Fruit fly (Drosophila melanogaster): ENCODE data around the gene Pkc98E.

Gene Pkc98E

DNA sequence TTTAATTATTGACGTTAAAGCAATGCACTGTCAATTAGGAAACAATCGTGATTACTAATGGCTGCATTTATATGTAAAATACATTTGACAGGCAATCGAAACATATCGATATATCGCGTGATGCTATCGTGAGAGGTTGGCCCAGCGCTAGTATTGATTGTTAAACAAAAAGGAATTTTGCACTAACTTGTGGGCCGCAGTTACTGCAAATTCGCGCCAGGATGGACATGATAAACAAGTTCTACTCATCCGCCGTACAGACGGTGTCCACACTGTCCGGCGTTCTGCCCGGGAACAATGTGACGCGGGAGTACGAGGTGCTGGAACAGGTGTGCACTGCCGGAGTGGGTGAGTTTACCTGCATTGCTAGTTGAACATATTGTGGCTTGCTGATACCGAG, 11.8 kb upstream of the Pkc98E start, which contains the start of the genes eIF4E6 and CG1951:
Gene eIF4E6, minus strand, starts transcription at position 53 of the 400 bp plus-strand sequence.
Gene CG1951, plus strand, starts transcription at position 115 of the 400 bp plus-strand sequence.
- TF ChIP-seq dm (GFP tag; optimal IDR thresholded peaks at IDR 0.05) (peak; percentile 23), dati (GFP tag; IDR thresholded peaks at IDR 0.05) (no peak), CG11093 (GFP tag; IDR thresholded peaks at IDR 0.05) (no peak), CG42726 (GFP tag; IDR thresholded peaks at IDR 0.05; ENCODE audit: partially characterized antibody) (peak; percentile 96), Dp (GFP tag; optimal IDR thresholded peaks at IDR 0.05) (peak; percentile 37), onecut (GFP tag; IDR thresholded peaks at IDR 0.05) (peak; percentile 99), CG8924 (tag; optimal IDR thresholded peaks at IDR 0.05) (peak; percentile 58), mld (GFP tag; IDR thresholded peaks at IDR 0.05; ENCODE audit: partially characterized antibody) (peak; percentile 93), CG2116 (GFP tag; optimal IDR thresholded peaks at IDR 0.05) (peak; percentile 76), gfzf (GFP tag; optimal IDR thresholded peaks at IDR 0.05) (peak; percentile 21), sna (GFP tag; IDR thresholded peaks at IDR 0.05; ENCODE audit: partially characterized antibody) (peak; percentile 96), HmgZ (tag; optimal IDR thresholded peaks at IDR 0.05) (peak; percentile 27), D (optimal IDR thresholded peaks at IDR 0.05) (peak; percentile 32), D (GFP tag; optimal IDR thresholded peaks at IDR 0.05) (no peak), exex (tag; optimal IDR thresholded peaks at IDR 0.05) (peak; percentile 15), Doc3 (GFP tag; IDR thresholded peaks at IDR 0.05; ENCODE audit: partially characterized antibody) (peak; percentile 95), nmo (GFP tag; optimal IDR thresholded peaks at IDR 0.05) (peak; percentile 9), CG34422 (GFP tag; IDR thresholded peaks at IDR 0.05) (0 out of 3 replicates have a peak, but pooled peaks have one; percentile 12), amos (GFP tag; IDR thresholded peaks at IDR 0.05; ENCODE audit: partially characterized antibody) (peak; percentile 97), CG6791 (GFP tag; IDR thresholded peaks at IDR 0.05; ENCODE audit: partially characterized antibody) (peak; percentile 96), B-H1 (GFP tag; IDR thresholded peaks at IDR 0.05) (no peak), CG34224 (GFP tag; IDR thresholded peaks at IDR 0.05; ENCODE audit: partially characterized antibody) (peak; percentile 96), CG7987 (GFP tag; optimal IDR thresholded peaks at IDR 0.05) (peak; percentile 16), CG13624 (GFP tag; optimal IDR thresholded peaks at IDR 0.05) (peak; percentile 0), CG12659 (GFP tag; optimal IDR thresholded peaks at IDR 0.05) (peak; percentile 59), nerfin-2 (GFP tag; IDR thresholded peaks at IDR 0.05; ENCODE audit: partially characterized antibody) (peak; percentile 93), Xbp1 (GFP tag; optimal IDR thresholded peaks at IDR 0.05) (no peak), MBD-R2 (GFP tag; IDR thresholded peaks at IDR 0.05) (peak; percentile 92), CG33213 (GFP tag; optimal IDR thresholded peaks at IDR 0.05) (peak; percentile 26), kah (GFP tag; optimal IDR thresholded peaks at IDR 0.05) (peak; percentile 72), sd (tag; optimal IDR thresholded peaks at IDR 0.05) (peak; percentile 69), CG10267 (tag; optimal IDR thresholded peaks at IDR 0.05) (peak; percentile 19), dan (GFP tag; IDR thresholded peaks at IDR 0.05) (no peak), Tbp (GFP tag; optimal IDR thresholded peaks at IDR 0.05) (no peak), zen (tag; optimal IDR thresholded peaks at IDR 0.05) (peak; percentile 75), CG43689 (GFP tag; IDR thresholded peaks at IDR 0.05) (no peak), pnt (GFP tag; optimal IDR thresholded peaks at IDR 0.05) (no peak), hbn (GFP tag; IDR thresholded peaks at IDR 0.05; ENCODE audit: partially characterized antibody) (peak; percentile 90), ato (GFP tag; IDR thresholded peaks at IDR 0.05; ENCODE audit: partially characterized antibody) (peak; percentile 88), pzg (GFP tag; optimal IDR thresholded peaks at IDR 0.05) (peak; percentile 68), Ets97D (GFP tag; optimal IDR thresholded peaks at IDR 0.05) (peak; percentile 30), hth (optimal IDR thresholded peaks at IDR 0.05) (no peak), Dip2 (GFP tag; IDR thresholded peaks at IDR 0.05) (no peak), zen2 (GFP tag; IDR thresholded peaks at IDR 0.05; ENCODE audit: partially characterized antibody) (peak; percentile 98), al (GFP tag; IDR thresholded peaks at IDR 0.05) (no peak), CG2199 (GFP tag; IDR thresholded peaks at IDR 0.05) (peak; percentile 45; the same call in 1 of the 3 replicates), stwl (tag; optimal IDR thresholded peaks at IDR 0.05) (peak; percentile 87), CG5953 (GFP tag; IDR thresholded peaks at IDR 0.05) (no peak), CG10979 (tag; optimal IDR thresholded peaks at IDR 0.05) (no peak), CG2129 (GFP tag; IDR thresholded peaks at IDR 0.05; ENCODE audit: partially characterized antibody) (peak; percentile 79)
